ENCODE assay signal across 1 fruit fly cellular context in the genomic region with DNA sequence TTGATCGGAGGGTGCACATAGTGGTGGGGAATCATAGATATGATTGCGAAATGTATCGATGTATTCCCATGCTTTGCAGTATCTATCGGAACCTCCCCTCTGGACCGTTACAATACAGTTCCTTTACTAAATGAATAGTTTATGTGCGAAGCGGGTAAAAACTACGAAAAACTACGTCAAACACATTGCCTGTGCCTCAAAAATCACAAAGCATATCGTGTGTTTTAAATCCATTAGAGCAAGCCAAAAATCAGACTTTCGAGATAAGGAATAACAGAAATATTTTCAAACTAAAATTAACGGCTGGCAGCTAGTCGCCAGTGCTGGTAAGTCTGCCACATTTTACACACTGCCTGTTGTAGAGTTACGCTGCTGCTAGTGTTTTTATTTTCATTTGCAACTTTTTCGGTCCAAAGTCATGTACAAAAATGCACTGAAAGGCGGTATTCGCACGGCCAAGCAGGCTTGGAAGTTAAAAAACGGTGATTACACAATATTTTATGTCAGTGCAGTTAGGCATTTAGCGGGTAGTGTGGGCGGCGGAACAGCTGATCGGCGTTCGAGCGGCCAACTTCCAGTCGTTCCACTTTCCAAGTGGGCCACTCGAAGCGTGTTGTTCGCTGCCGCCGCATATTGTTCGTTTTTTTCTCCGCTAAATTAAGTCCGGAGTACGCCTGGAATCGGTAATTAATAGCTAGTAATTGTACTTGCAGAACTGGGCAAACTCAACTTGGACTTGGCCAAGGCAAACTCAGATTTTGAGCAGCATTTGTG.
TF ChIP-seq lines count a peak whose summit lies in the region.

No protein-coding gene starts in this region.

TF ChIP-seq in whole organism, embryonic, 481 proteins besides CTCF, POLR2A, EP300 and RAD21 (continued from another document and continues in another):
- peak; percentile 35; the same call in 1 of the 2 replicates for TF ChIP-seq Atf6 (GFP tag; IDR thresholded peaks at IDR 0.05; lab: Robert Waterston, UW)
- TF ChIP-seq Deaf1 (tag; optimal IDR thresholded peaks at IDR 0.05; lab: Kevin White, UChicago): peak; percentile 16
- peak; percentile 62 for TF ChIP-seq CG9609 (GFP tag; optimal IDR thresholded peaks at IDR 0.05; lab: Kevin White, UChicago)
- no peak for TF ChIP-seq gro (GFP tag; optimal IDR thresholded peaks at IDR 0.05; lab: Kevin White, UChicago)
- TF ChIP-seq CG6272 (GFP tag; IDR thresholded peaks at IDR 0.05; lab: Robert Waterston, UW): no peak
- no peak for TF ChIP-seq CG16779 (GFP tag; IDR thresholded peaks at IDR 0.05; lab: Robert Waterston, UW)
- TF ChIP-seq slp2 (GFP tag; optimal IDR thresholded peaks at IDR 0.05; lab: Kevin White, UChicago): peak; percentile 48
- TF ChIP-seq aop (GFP tag; IDR thresholded peaks at IDR 0.05; lab: Robert Waterston, UW): no peak
- peak; percentile 54 for TF ChIP-seq tin (GFP tag; optimal IDR thresholded peaks at IDR 0.05; lab: Kevin White, UChicago)
- TF ChIP-seq Rx (GFP tag; IDR thresholded peaks at IDR 0.05; lab: Robert Waterston, UW): peak; percentile 35; the same call in 1 of the 2 replicates
- TF ChIP-seq CG7357 (GFP tag; IDR thresholded peaks at IDR 0.05; lab: Robert Waterston, UW): no peak
- no peak for TF ChIP-seq Dbx (GFP tag; IDR thresholded peaks at IDR 0.05; lab: Robert Waterston, UW)
- TF ChIP-seq cato (GFP tag; optimal IDR thresholded peaks at IDR 0.05; lab: Kevin White, UChicago; ENCODE audit: borderline replicate concordance): peak; percentile 12
- TF ChIP-seq sens-2 (GFP tag; IDR thresholded peaks at IDR 0.05; lab: Robert Waterston, UW): no peak; the same call in 1 of the 2 replicates
- peak; percentile 60 for TF ChIP-seq CG33213 (GFP tag; optimal IDR thresholded peaks at IDR 0.05; lab: Kevin White, UChicago)
- TF ChIP-seq fu2 (GFP tag; optimal IDR thresholded peaks at IDR 0.05; lab: Kevin White, UChicago): peak; percentile 70
- 0 out of 2 replicates have a peak, but pooled peaks have one; percentile 32 for TF ChIP-seq seq (GFP tag; IDR thresholded peaks at IDR 0.05; lab: Robert Waterston, UW)
- TF ChIP-seq ro (GFP tag; IDR thresholded peaks at IDR 0.05; lab: Robert Waterston, UW): no peak
- no peak for TF ChIP-seq CG13296 (GFP tag; optimal IDR thresholded peaks at IDR 0.05; lab: Kevin White, UChicago)
- peak; percentile 64 for TF ChIP-seq CG1647 (GFP tag; optimal IDR thresholded peaks at IDR 0.05; lab: Kevin White, UChicago)
- no peak for TF ChIP-seq trh (GFP tag; optimal IDR thresholded peaks at IDR 0.05; lab: Kevin White, UChicago)
- no peak for TF ChIP-seq GATAe (GFP tag; conservative IDR thresholded peaks at IDR 0.05; lab: Robert Waterston, UW)
- TF ChIP-seq Rfx (GFP tag; IDR thresholded peaks at IDR 0.05; lab: Robert Waterston, UW): peak; percentile 22; the same call in 1 of the 2 replicates
- no peak for TF ChIP-seq Kr (GFP tag; optimal IDR thresholded peaks at IDR 0.05; lab: Kevin White, UChicago)
- no peak for TF ChIP-seq toy (GFP tag; IDR thresholded peaks at IDR 0.05; lab: Robert Waterston, UW)
- no peak for TF ChIP-seq hth (optimal IDR thresholded peaks at IDR 0.05; lab: Kevin White, UChicago)
- no peak for TF ChIP-seq oc (tag; optimal IDR thresholded peaks at IDR 0.05; lab: Kevin White, UChicago)
- no peak for TF ChIP-seq prd (optimal IDR thresholded peaks at IDR 0.05; lab: Kevin White, UChicago)
- peak; percentile 64; the same call in 2 of the 3 replicates for TF ChIP-seq prd (GFP tag; IDR thresholded peaks at IDR 0.05; lab: Robert Waterston, UW)
- TF ChIP-seq CG6683 (GFP tag; optimal IDR thresholded peaks at IDR 0.05; lab: Kevin White, UChicago): no peak
- TF ChIP-seq eyg (GFP tag; optimal IDR thresholded peaks at IDR 0.05; lab: Kevin White, UChicago): no peak
- TF ChIP-seq Gsc (GFP tag; IDR thresholded peaks at IDR 0.05; lab: Robert Waterston, UW): no peak
- TF ChIP-seq Antp (GFP tag; optimal IDR thresholded peaks at IDR 0.05; lab: Kevin White, UChicago): peak; percentile 80
- peak; percentile 54; the same call in 2 of the 3 replicates for TF ChIP-seq CG11456 (GFP tag; IDR thresholded peaks at IDR 0.05; lab: Robert Waterston, UW)
- no peak for TF ChIP-seq CG3726 (GFP tag; IDR thresholded peaks at IDR 0.05; lab: Robert Waterston, UW)
- 0 out of 3 replicates have a peak, but pooled peaks have one; percentile 51 for TF ChIP-seq otp (GFP tag; IDR thresholded peaks at IDR 0.05; lab: Robert Waterston, UW)
- no peak for TF ChIP-seq gcm (GFP tag; optimal IDR thresholded peaks at IDR 0.05; lab: Kevin White, UChicago)
- TF ChIP-seq Scr (GFP tag; IDR thresholded peaks at IDR 0.05; lab: Robert Waterston, UW; ENCODE audit: partially characterized antibody): peak; percentile 84
- peak; percentile 16 for TF ChIP-seq mirr (GFP tag; optimal IDR thresholded peaks at IDR 0.05; lab: Kevin White, UChicago)
- peak; percentile 23 for TF ChIP-seq CG4707 (GFP tag; optimal IDR thresholded peaks at IDR 0.05; lab: Kevin White, UChicago)
- peak; percentile 69 for TF ChIP-seq CG18011 (GFP tag; optimal IDR thresholded peaks at IDR 0.05; lab: Kevin White, UChicago)
- TF ChIP-seq MTF-1 (GFP tag; optimal IDR thresholded peaks at IDR 0.05; lab: Kevin White, UChicago; ENCODE audit: borderline replicate concordance): peak; percentile 41
- peak; percentile 52 for TF ChIP-seq CG18476 (GFP tag; optimal IDR thresholded peaks at IDR 0.05; lab: Kevin White, UChicago)
- peak; percentile 63; the same call in 2 of the 3 replicates for TF ChIP-seq ken (GFP tag; IDR thresholded peaks at IDR 0.05; lab: Robert Waterston, UW)
- TF ChIP-seq MBD-R2 (GFP tag; IDR thresholded peaks at IDR 0.05; lab: Robert Waterston, UW): peak; percentile 83
- TF ChIP-seq Nf-YC (tag; optimal IDR thresholded peaks at IDR 0.05; lab: Kevin White, UChicago): no peak
- peak; percentile 65; the same call in 1 of the 2 replicates for TF ChIP-seq tna (GFP tag; IDR thresholded peaks at IDR 0.05; lab: Robert Waterston, UW; ENCODE audit: partially characterized antibody)
- no peak for TF ChIP-seq Hr78 (GFP tag; optimal IDR thresholded peaks at IDR 0.05; lab: Kevin White, UChicago)
- TF ChIP-seq CG7372 (GFP tag; IDR thresholded peaks at IDR 0.05; lab: Robert Waterston, UW): no peak
- no peak for TF ChIP-seq Fer1 (GFP tag; optimal IDR thresholded peaks at IDR 0.05; lab: Kevin White, UChicago)
- TF ChIP-seq sna (GFP tag; IDR thresholded peaks at IDR 0.05; lab: Robert Waterston, UW; ENCODE audit: partially characterized antibody): peak; percentile 65; the same call in 1 of the 2 replicates
- TF ChIP-seq CG1602 (GFP tag; optimal IDR thresholded peaks at IDR 0.05; lab: Kevin White, UChicago): peak; percentile 47
- TF ChIP-seq Bgb (GFP tag; IDR thresholded peaks at IDR 0.05; lab: Robert Waterston, UW; ENCODE audit: partially characterized antibody): peak; percentile 84
- peak; percentile 62; the same call in 2 of the 3 replicates for TF ChIP-seq CG14860 (GFP tag; IDR thresholded peaks at IDR 0.05; lab: Robert Waterston, UW; ENCODE audit: partially characterized antibody)
- peak; percentile 67 for TF ChIP-seq nom (GFP tag; optimal IDR thresholded peaks at IDR 0.05; lab: Kevin White, UChicago)
- no peak for TF ChIP-seq CrebB (tag; optimal IDR thresholded peaks at IDR 0.05; lab: Kevin White, UChicago)
- TF ChIP-seq Camta (GFP tag; optimal IDR thresholded peaks at IDR 0.05; lab: Kevin White, UChicago): peak; percentile 61
- no peak for TF ChIP-seq CG2875 (GFP tag; optimal IDR thresholded peaks at IDR 0.05; lab: Kevin White, UChicago)
- TF ChIP-seq kni (GFP tag; optimal IDR thresholded peaks at IDR 0.05; lab: Kevin White, UChicago): no peak
- TF ChIP-seq CG31388 (GFP tag; optimal IDR thresholded peaks at IDR 0.05; lab: Kevin White, UChicago): peak; percentile 16
- TF ChIP-seq CG12659 (GFP tag; optimal IDR thresholded peaks at IDR 0.05; lab: Kevin White, UChicago): peak; percentile 54
- TF ChIP-seq CG30020 (tag; optimal IDR thresholded peaks at IDR 0.05; lab: Kevin White, UChicago): peak; percentile 67
- TF ChIP-seq unc-4 (GFP tag; IDR thresholded peaks at IDR 0.05; lab: Robert Waterston, UW; ENCODE audit: partially characterized antibody): peak; percentile 77
- no peak for TF ChIP-seq hkb (optimal IDR thresholded peaks at IDR 0.05; lab: Kevin White, UChicago)
- peak; percentile 78 for TF ChIP-seq hkb (GFP tag; IDR thresholded peaks at IDR 0.05; lab: Robert Waterston, UW)
- peak; percentile 66 for TF ChIP-seq phol (tag; optimal IDR thresholded peaks at IDR 0.05; lab: Kevin White, UChicago)
- TF ChIP-seq CG10979 (tag; optimal IDR thresholded peaks at IDR 0.05; lab: Kevin White, UChicago): peak; percentile 17
- TF ChIP-seq NfI (GFP tag; optimal IDR thresholded peaks at IDR 0.05; lab: Kevin White, UChicago): peak; percentile 52
- no peak for TF ChIP-seq Hand (GFP tag; optimal IDR thresholded peaks at IDR 0.05; lab: Kevin White, UChicago)
- peak; percentile 83 for TF ChIP-seq amos (GFP tag; IDR thresholded peaks at IDR 0.05; lab: Robert Waterston, UW; ENCODE audit: partially characterized antibody)
- 0 out of 2 replicates have a peak, but pooled peaks have one; percentile 5 for TF ChIP-seq CG10321 (GFP tag; IDR thresholded peaks at IDR 0.05; lab: Robert Waterston, UW)
- peak; percentile 26 for TF ChIP-seq CG12104 (GFP tag; optimal IDR thresholded peaks at IDR 0.05; lab: Kevin White, UChicago)
- no peak for TF ChIP-seq CG11696 (GFP tag; IDR thresholded peaks at IDR 0.05; lab: Robert Waterston, UW)
- TF ChIP-seq CG3407 (GFP tag; optimal IDR thresholded peaks at IDR 0.05; lab: Kevin White, UChicago): peak; percentile 17
- peak; percentile 47 for TF ChIP-seq dmrt11E (tag; optimal IDR thresholded peaks at IDR 0.05; lab: Kevin White, UChicago)
- no peak for TF ChIP-seq tap (tag; optimal IDR thresholded peaks at IDR 0.05; lab: Kevin White, UChicago)
- no peak for TF ChIP-seq zen (tag; optimal IDR thresholded peaks at IDR 0.05; lab: Kevin White, UChicago)
- no peak for TF ChIP-seq BtbVII (GFP tag; optimal IDR thresholded peaks at IDR 0.05; lab: Kevin White, UChicago)
- no peak for TF ChIP-seq scrt (GFP tag; optimal IDR thresholded peaks at IDR 0.05; lab: Kevin White, UChicago)
- TF ChIP-seq cg (GFP tag; optimal IDR thresholded peaks at IDR 0.05; lab: Kevin White, UChicago): no peak
- TF ChIP-seq al (GFP tag; IDR thresholded peaks at IDR 0.05; lab: Robert Waterston, UW): no peak
- TF ChIP-seq Dref (GFP tag; IDR thresholded peaks at IDR 0.05; lab: Robert Waterston, UW): peak; percentile 79
- no peak for TF ChIP-seq gsb-n (tag; optimal IDR thresholded peaks at IDR 0.05; lab: Kevin White, UChicago)
- TF ChIP-seq CG5245 (GFP tag; optimal IDR thresholded peaks at IDR 0.05; lab: Kevin White, UChicago): peak; percentile 11
- 0 out of 2 replicates have a peak, but pooled peaks have one; percentile 43 for TF ChIP-seq Awh (GFP tag; IDR thresholded peaks at IDR 0.05; lab: Robert Waterston, UW)
- TF ChIP-seq sr (GFP tag; IDR thresholded peaks at IDR 0.05; lab: Robert Waterston, UW): peak; percentile 96
- TF ChIP-seq CG6254 (GFP tag; optimal IDR thresholded peaks at IDR 0.05; lab: Kevin White, UChicago): no peak
- TF ChIP-seq Ssrp (tag; optimal IDR thresholded peaks at IDR 0.05; lab: Kevin White, UChicago): no peak
- TF ChIP-seq Taf1 (GFP tag; IDR thresholded peaks at IDR 0.05; lab: Robert Waterston, UW): peak; percentile 44; the same call in 1 of the 2 replicates
- TF ChIP-seq dati (GFP tag; IDR thresholded peaks at IDR 0.05; lab: Robert Waterston, UW): no peak
- TF ChIP-seq pum (GFP tag; optimal IDR thresholded peaks at IDR 0.05; lab: Kevin White, UChicago): peak; percentile 68
- TF ChIP-seq CG42726 (GFP tag; IDR thresholded peaks at IDR 0.05; lab: Robert Waterston, UW; ENCODE audit: partially characterized antibody): peak; percentile 83
- TF ChIP-seq Nf-YB (GFP tag; optimal IDR thresholded peaks at IDR 0.05; lab: Kevin White, UChicago): no peak
- peak; percentile 55 for TF ChIP-seq Ada2b (GFP tag; IDR thresholded peaks at IDR 0.05; lab: Robert Waterston, UW)
- TF ChIP-seq CG3065 (GFP tag; optimal IDR thresholded peaks at IDR 0.05; lab: Kevin White, UChicago): peak; percentile 39
- no peak for TF ChIP-seq CG2678 (tag; optimal IDR thresholded peaks at IDR 0.05; lab: Kevin White, UChicago)
- peak; percentile 62 for TF ChIP-seq ranshi (GFP tag; IDR thresholded peaks at IDR 0.05; lab: Robert Waterston, UW)
- no peak for TF ChIP-seq CG4328 (GFP tag; optimal IDR thresholded peaks at IDR 0.05; lab: Kevin White, UChicago)
- 0 out of 3 replicates have a peak, but pooled peaks have one; percentile 48 for TF ChIP-seq so (GFP tag; IDR thresholded peaks at IDR 0.05; lab: Robert Waterston, UW)
- no peak for TF ChIP-seq CG9817 (tag; optimal IDR thresholded peaks at IDR 0.05; lab: Kevin White, UChicago)
- TF ChIP-seq ATbp (GFP tag; optimal IDR thresholded peaks at IDR 0.05; lab: Kevin White, UChicago): no peak
- TF ChIP-seq CkIIα-i1 (GFP tag; IDR thresholded peaks at IDR 0.05; lab: Robert Waterston, UW): no peak
- peak; percentile 66 for TF ChIP-seq CG8944 (GFP tag; optimal IDR thresholded peaks at IDR 0.05; lab: Kevin White, UChicago)
- peak; percentile 96 for TF ChIP-seq Sry-δ (GFP tag; optimal IDR thresholded peaks at IDR 0.05; lab: Kevin White, UChicago)
- no peak for TF ChIP-seq sd (tag; optimal IDR thresholded peaks at IDR 0.05; lab: Kevin White, UChicago)
- peak; percentile 70 for TF ChIP-seq hb (GFP tag; IDR thresholded peaks at IDR 0.05; lab: Robert Waterston, UW; ENCODE audit: partially characterized antibody)
- TF ChIP-seq CG10959 (GFP tag; IDR thresholded peaks at IDR 0.05; lab: Robert Waterston, UW): no peak
- no peak for TF ChIP-seq fd96Cb (tag; optimal IDR thresholded peaks at IDR 0.05; lab: Kevin White, UChicago)
- peak; percentile 30 for TF ChIP-seq crc (GFP tag; optimal IDR thresholded peaks at IDR 0.05; lab: Kevin White, UChicago)
- TF ChIP-seq CG1233 (GFP tag; optimal IDR thresholded peaks at IDR 0.05; lab: Kevin White, UChicago): peak; percentile 24
- TF ChIP-seq CG4820 (GFP tag; optimal IDR thresholded peaks at IDR 0.05; lab: Kevin White, UChicago): peak; percentile 58
- TF ChIP-seq CG13424 (tag; optimal IDR thresholded peaks at IDR 0.05; lab: Kevin White, UChicago): no peak
- TF ChIP-seq BEAF-32 (GFP tag; optimal IDR thresholded peaks at IDR 0.05; lab: Kevin White, UChicago): peak; percentile 94
- no peak for TF ChIP-seq CG8290 (GFP tag; optimal IDR thresholded peaks at IDR 0.05; lab: Kevin White, UChicago)
- no peak for TF ChIP-seq CG8290 (tag; optimal IDR thresholded peaks at IDR 0.05; lab: Kevin White, UChicago)
- TF ChIP-seq Mrtf (GFP tag; IDR thresholded peaks at IDR 0.05; lab: Robert Waterston, UW): no peak
- TF ChIP-seq zfh2 (GFP tag; optimal IDR thresholded peaks at IDR 0.05; lab: Kevin White, UChicago): peak; percentile 79
- TF ChIP-seq CG10209 (GFP tag; optimal IDR thresholded peaks at IDR 0.05; lab: Kevin White, UChicago): peak; percentile 39
- peak; percentile 52 for TF ChIP-seq pho (GFP tag; optimal IDR thresholded peaks at IDR 0.05; lab: Kevin White, UChicago)
- TF ChIP-seq TFAM (GFP tag; optimal IDR thresholded peaks at IDR 0.05; lab: Kevin White, UChicago): no peak
